Fruit fly (Drosophila melanogaster) S2 (cell line): ENCODE results near the gene CG13405.

Source experiments
- CG8478 ChIP-seq: fragments of >200 bp; optimal IDR thresholded peaks from 2 replicates; lab custom pipeline; 2018
- CTCF ChIP-seq, 2 experiments: fragments of >200 bp; optimal IDR thresholded peaks; 2 replicates each; lab custom pipeline; 2018

DNA sequence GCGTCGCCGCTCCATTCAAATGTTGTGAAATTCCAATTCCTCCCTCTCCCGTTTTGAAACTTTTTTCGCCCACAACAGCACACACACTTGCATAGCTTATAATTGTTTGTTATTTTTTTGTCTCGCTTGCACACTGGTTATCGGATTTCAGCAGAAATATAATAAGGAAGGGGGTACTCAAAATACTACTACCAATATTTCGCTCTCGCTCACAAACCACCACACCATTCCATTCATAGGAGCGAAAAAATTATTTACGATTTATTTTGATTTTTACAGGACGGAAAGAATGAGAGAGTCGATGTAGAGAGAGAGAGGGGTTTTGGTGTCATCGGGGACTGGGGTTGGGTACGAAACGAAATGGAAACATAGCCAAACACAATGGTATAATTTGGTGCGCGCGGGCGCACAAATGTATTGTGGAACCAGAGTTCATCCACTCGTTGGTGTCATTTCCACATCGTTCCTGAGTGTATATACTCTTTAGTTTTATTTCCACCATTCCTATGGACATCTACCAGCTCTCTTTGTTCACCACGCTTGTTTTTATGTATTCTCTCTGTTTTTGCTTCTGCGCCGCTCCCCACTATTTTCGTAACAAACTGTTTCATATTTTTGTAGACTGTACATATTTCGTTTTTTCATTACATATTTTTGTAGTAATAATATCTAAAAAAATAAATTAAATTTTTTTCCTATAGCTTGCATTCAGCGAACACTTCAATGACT lies 34.8 kb downstream of the CG13405 start:
- TF ChIP-seq CG8478 (lab: Kevin White, UChicago) = no peak
- TF ChIP-seq CTCF (optimal IDR thresholded peaks at IDR 0.05; lab: Kevin White, UChicago) = peak in 1 of 2 experiments; percentile 17
